Worm (Caenorhabditis elegans) whole organism, L4 larva: Measurements from ENCODE around the gene npr-19.

ENCODE experiments used
- F10B5.3 ChIP-seq: sonication (generic microtip); optimal IDR thresholded peaks from 2 replicates; lab custom pipeline; 2016; ENCODE audit warnings: mild to moderate bottlenecking, missing genetic modification characterization, missing compliant biosample characterization
- F37D6.2 ChIP-seq: sonication (generic microtip); optimal IDR thresholded peaks from 2 replicates; lab custom pipeline; 2016; ENCODE audit warnings: mild to moderate bottlenecking, missing genetic modification characterization, missing compliant biosample characterization
- R02D3.7 ChIP-seq: fragments of 150-350 bp; sonication (generic microtip); optimal IDR thresholded peaks from 3 replicates; lab custom pipeline; 2014; ENCODE audit warnings: missing biosample characterization, missing genetic modification characterization
- T20F7.1 ChIP-seq: fragments of 200-800 bp; sonication (Bioruptor generic); optimal IDR thresholded peaks from 2 replicates; lab custom pipeline; 2018; ENCODE audit warnings: mild to moderate bottlenecking, missing genetic modification characterization, missing compliant biosample characterization
- Y5F2A.4 ChIP-seq: fragments of 200-800 bp; sonication (Bioruptor generic); optimal IDR thresholded peaks from 2 replicates; lab custom pipeline; 2018; ENCODE audit warnings: mild to moderate bottlenecking, missing genetic modification characterization, missing compliant biosample characterization
- ZK337.2 ChIP-seq: fragments of 200-800 bp; sonication (Bioruptor generic); IDR thresholded peaks from 2 replicates; pipeline ENCODE4 v1.3.6; 2022; ENCODE audit warnings: missing genetic modification reagents, missing genetic modification characterization, missing compliant biosample characterization
- ZK546.5 ChIP-seq, 2 experiments: sonication (generic microtip); optimal IDR thresholded peaks; 2 replicates each; lab custom pipeline; 2017; ENCODE audit warnings: missing biosample characterization in 2 of 2, missing genetic modification characterization in 2 of 2
- aha-1 ChIP-seq: fragments of 150-350 bp; peaks from one replicate; lab custom pipeline; 2014; ENCODE audit warnings: missing biosample characterization, missing genetic modification characterization
- ama-1 ChIP-seq: fragments of 150-350 bp; optimal IDR thresholded peaks from 2 replicates; lab custom pipeline; 2014; ENCODE audit warnings: inconsistent platforms, mixed read lengths
- arid-1 ChIP-seq: fragments of 200-800 bp; sonication (Bioruptor generic); conservative IDR thresholded peaks from 2 replicates; pipeline ENCODE4 v1.3.6; 2022; ENCODE audit warnings: missing genetic modification reagents, missing genetic modification characterization, missing compliant biosample characterization
- attf-4 ChIP-seq: sonication (generic microtip); optimal IDR thresholded peaks from 3 replicates; lab custom pipeline; 2017; ENCODE audit warnings: missing biosample characterization, missing genetic modification characterization
- ceh-20 ChIP-seq: fragments of 200-800 bp; sonication (Bioruptor generic); IDR thresholded peaks from 2 replicates; pipeline ENCODE4 v1.3.6; 2022; ENCODE audit warnings: missing genetic modification reagents, missing genetic modification characterization, missing compliant biosample characterization
- ceh-28 ChIP-seq: fragments of 150-350 bp; optimal IDR thresholded peaks from 2 replicates; lab custom pipeline; 2014; ENCODE audit warnings: missing biosample characterization, missing genetic modification reagents, missing genetic modification characterization
- ceh-62 ChIP-seq: sonication (generic microtip); optimal IDR thresholded peaks from 2 replicates; lab custom pipeline; 2017; ENCODE audit warnings: missing biosample characterization, missing genetic modification characterization
- ceh-82 ChIP-seq: sonication (generic microtip); optimal IDR thresholded peaks from 2 replicates; lab custom pipeline; 2017; ENCODE audit warnings: missing biosample characterization, missing genetic modification characterization
- daf-12 ChIP-seq: fragments of 150-350 bp; optimal IDR thresholded peaks from 2 replicates; lab custom pipeline; 2014; ENCODE audit warnings: missing biosample characterization, missing genetic modification reagents, missing genetic modification characterization
- dmd-8 ChIP-seq: fragments of 200-800 bp; sonication (Bioruptor generic); IDR thresholded peaks from 2 replicates; pipeline ENCODE4 v1.3.6; 2022; ENCODE audit warnings: missing genetic modification characterization, missing compliant biosample characterization
- dmd-9 ChIP-seq: fragments of 200-800 bp; sonication (Bioruptor generic); IDR thresholded peaks from 2 replicates; pipeline ENCODE4 v1.3.6; 2022; ENCODE audit warnings: missing genetic modification reagents, missing genetic modification characterization, missing compliant biosample characterization
- dpl-1 ChIP-seq: fragments of 150-350 bp; optimal IDR thresholded peaks from 2 replicates; lab custom pipeline; 2014; ENCODE audit warnings: missing biosample characterization, missing genetic modification reagents, missing genetic modification characterization
- hif-1 ChIP-seq, 2 experiments: sonication (generic microtip); optimal IDR thresholded peaks; 2 replicates each; lab custom pipeline; 2016 to 2017; ENCODE audit warnings: missing compliant biosample characterization in 2 of 2, missing genetic modification characterization in 2 of 2, missing genetic modification reagents in 2 of 2, missing genotype in 2 of 2, mild to moderate bottlenecking in 1 of 2
- mep-1 ChIP-seq: fragments of 150-350 bp; sonication (generic microtip); optimal IDR thresholded peaks from 3 replicates; lab custom pipeline; 2014; ENCODE audit warnings: missing biosample characterization, missing genetic modification characterization
- mes-2 ChIP-seq: sonication (generic microtip); optimal IDR thresholded peaks from 2 replicates; lab custom pipeline; 2016; ENCODE audit warnings: missing genotype, mild to moderate bottlenecking, missing genetic modification characterization, missing compliant biosample characterization; ENCODE audit not compliant: poor library complexity, severe bottlenecking
- mxl-2 ChIP-seq: fragments of 200-800 bp; sonication (Bioruptor generic); conservative IDR thresholded peaks from 2 replicates; pipeline ENCODE4 v1.3.6; 2022; ENCODE audit warnings: missing genetic modification reagents, missing genetic modification characterization, missing compliant biosample characterization
- nhr-42 ChIP-seq: fragments of 200-800 bp; sonication (Bioruptor generic); IDR thresholded peaks from 2 replicates; pipeline ENCODE4 v1.3.6; 2022; ENCODE audit warnings: missing genetic modification characterization, missing compliant biosample characterization
- nhr-76 ChIP-seq: fragments of 150-350 bp; optimal IDR thresholded peaks from 2 replicates; lab custom pipeline; 2014; ENCODE audit warnings: missing biosample characterization, missing genetic modification characterization
- pqm-1 ChIP-seq: sonication (generic microtip); optimal IDR thresholded peaks from 2 replicates; lab custom pipeline; 2017; ENCODE audit warnings: missing biosample characterization, missing genetic modification characterization
- rbr-2 ChIP-seq: sonication (generic microtip); optimal IDR thresholded peaks from 2 replicates; lab custom pipeline; 2016; ENCODE audit warnings: missing genotype, missing genetic modification characterization, missing compliant biosample characterization
- saeg-2 ChIP-seq: fragments of 200-800 bp; sonication (Bioruptor generic); IDR thresholded peaks from 2 replicates; pipeline ENCODE4 v1.3.6; 2022; ENCODE audit warnings: missing genetic modification reagents, missing genetic modification characterization, missing compliant biosample characterization
- skn-1 ChIP-seq: fragments of 150-350 bp; optimal IDR thresholded peaks from 2 replicates; lab custom pipeline; 2014; ENCODE audit warnings: missing biosample characterization, missing genetic modification characterization
- snpc-1.2 ChIP-seq: fragments of 200-800 bp; sonication (Bioruptor generic); IDR thresholded peaks from 2 replicates; pipeline ENCODE4 v1.3.6; 2022; ENCODE audit warnings: missing genetic modification reagents, missing genetic modification characterization, missing compliant biosample characterization
- snpc-4 ChIP-seq: fragments of 150-350 bp; optimal IDR thresholded peaks from 2 replicates; lab custom pipeline; 2014; ENCODE audit warnings: missing biosample characterization, missing genetic modification characterization
- unc-130 ChIP-seq: sonication (generic microtip); optimal IDR thresholded peaks from 2 replicates; lab custom pipeline; 2016; ENCODE audit warnings: missing genetic modification reagents, missing genetic modification characterization, missing compliant biosample characterization
- unc-39 ChIP-seq: sonication (generic microtip); optimal IDR thresholded peaks from 2 replicates; lab custom pipeline; 2017; ENCODE audit warnings: missing biosample characterization, missing genetic modification characterization
- vab-7 ChIP-seq: fragments of 200-800 bp; sonication (Bioruptor generic); IDR thresholded peaks from 2 replicates; pipeline ENCODE4 v1.3.6; 2022; ENCODE audit warnings: missing genetic modification reagents, missing genetic modification characterization, missing compliant biosample characterization
- zip-2 ChIP-seq: fragments of 150-350 bp; optimal IDR thresholded peaks from 2 replicates; lab custom pipeline; 2014; ENCODE audit warnings: missing biosample characterization, missing genetic modification characterization

npr-19 gene

DNA sequence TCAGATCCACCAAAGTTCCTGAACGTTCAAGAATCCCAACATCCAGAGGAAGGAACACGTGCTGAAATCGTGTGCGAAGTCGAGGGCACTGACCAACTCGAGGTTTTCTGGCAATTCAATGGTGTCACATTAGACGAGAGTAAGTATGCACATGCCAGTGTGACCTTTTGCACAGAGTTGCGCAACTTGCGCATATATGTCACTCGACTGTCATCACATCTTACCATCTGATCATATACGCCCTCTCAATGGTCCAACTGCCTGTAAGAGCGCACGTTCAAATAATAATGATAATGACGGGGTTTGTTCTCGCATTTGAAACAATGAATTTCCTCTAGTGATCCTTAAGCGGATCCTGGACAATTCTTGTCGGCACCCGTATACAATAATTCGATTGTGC lies 39.2 kb downstream of the npr-19 start:
- TF ChIP-seq R02D3.7 (tag; lab: Kevin White, UChicago) = no peak
- TF ChIP-seq aha-1 = peak; percentile 19
- no peak for TF ChIP-seq mep-1 (tag; lab: Kevin White, UChicago)
- TF ChIP-seq pqm-1 (tag; lab: Kevin White, UChicago) = no peak
- TF ChIP-seq ZK546.5 (tag; optimal IDR thresholded peaks at IDR 0.05; lab: Kevin White, UChicago) = no peak
- TF ChIP-seq, all 104 proteins: peak for 1

DNA sequence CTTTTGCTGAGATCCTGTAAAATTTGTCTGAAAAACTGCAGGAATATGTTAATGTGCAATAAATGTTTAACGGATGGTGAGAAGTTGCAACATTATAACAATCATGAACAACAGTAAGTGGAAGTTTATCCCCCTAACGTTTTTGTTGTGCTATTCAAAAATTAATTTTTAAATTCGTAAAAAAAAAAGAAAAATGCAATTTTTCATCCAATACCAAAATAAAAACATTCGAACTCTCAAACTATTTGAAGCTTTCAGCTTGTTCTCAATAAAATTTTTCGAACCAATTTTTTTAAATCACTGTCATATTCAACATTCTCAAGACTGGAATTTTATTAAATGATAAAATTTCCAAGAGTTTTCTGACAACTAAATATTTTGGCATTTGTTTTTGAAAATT lies 43.9 kb downstream of the npr-19 start, which contains the start of gene ncam-1:
ncam-1 (plus strand) TSS at position 301 of the 400 bp plus-strand sequence.
- TF ChIP-seq skn-1 (tag; lab: Kevin White, UChicago) = no peak

DNA sequence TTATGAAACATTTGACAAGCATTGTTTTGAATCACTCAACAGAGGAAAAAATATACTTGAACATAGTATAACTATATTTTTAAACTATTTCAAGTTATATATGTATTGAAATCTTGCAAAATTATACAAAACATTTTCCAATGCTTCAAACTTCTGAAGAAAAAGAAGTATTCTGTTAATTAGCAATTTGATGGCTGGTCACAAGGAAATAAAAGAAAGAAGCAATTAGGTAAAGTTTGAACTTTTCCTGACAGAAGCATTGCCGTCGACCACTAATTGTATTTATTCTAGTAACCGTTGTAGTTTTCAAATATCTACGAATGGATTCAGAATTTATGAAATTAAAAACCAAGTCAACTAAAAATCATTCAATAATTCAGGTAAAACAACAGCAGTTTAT lies 46.9 kb downstream of the npr-19 start:
- TF ChIP-seq mxl-2 (no peak), hif-1 (tag; optimal IDR thresholded peaks at IDR 0.05; lab: Kevin White, UChicago) (no peak), unc-130 (no peak), F37D6.2 (tag; lab: Kevin White, UChicago) (no peak), nhr-42 (GFP tag; lab: Robert Waterston, UW) (no peak), Y5F2A.4 (GFP tag; lab: Kevin White, UChicago) (no peak), arid-1 (GFP tag; lab: Robert Waterston, UW) (no peak), ceh-20 (GFP tag; lab: Robert Waterston, UW) (no peak), mep-1 (tag; lab: Kevin White, UChicago) (no peak), rbr-2 (tag; lab: Kevin White, UChicago) (no peak), T20F7.1 (no peak), zip-2 (tag; lab: Kevin White, UChicago) (no peak), ama-1 (lab: Kevin White, UChicago) (no peak), daf-12 (tag; lab: Kevin White, UChicago) (no peak), unc-39 (no peak), mes-2 (tag; lab: Kevin White, UChicago) (no peak)

DNA sequence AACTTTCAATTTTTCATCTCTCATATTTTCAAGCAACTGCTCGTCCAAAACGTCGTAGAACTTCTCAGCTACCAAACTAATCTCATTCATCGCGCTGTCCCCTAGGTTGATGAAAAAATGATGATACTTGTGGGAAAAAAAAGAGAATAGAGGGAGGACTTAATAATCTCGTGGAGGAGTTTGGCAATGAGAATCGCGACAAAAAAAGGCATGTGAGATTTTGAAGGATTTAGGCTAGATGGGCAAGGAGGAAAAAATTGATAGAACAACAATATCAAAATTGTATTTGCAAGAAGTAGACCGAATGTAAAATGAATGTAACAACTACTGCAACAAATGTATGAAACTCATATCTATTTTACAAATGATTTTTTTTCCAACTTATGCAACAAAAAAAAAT lies 52.8 kb downstream of the npr-19 start, which contains the start of gene Y9C12A.1:
Y9C12A.1 (minus strand) TSS at position 101 of the 400 bp plus-strand sequence.
- no peak for TF ChIP-seq nhr-76
- no peak for TF ChIP-seq attf-4 (tag; lab: Kevin White, UChicago)
- TF ChIP-seq snpc-1.2 (GFP tag; lab: Robert Waterston, UW) = no peak
- TF ChIP-seq ceh-28 (tag; lab: Kevin White, UChicago) = no peak
- no peak for TF ChIP-seq dpl-1 (GFP tag; lab: Kevin White, UChicago)
- no peak for TF ChIP-seq ZK337.2 (GFP tag; lab: Robert Waterston, UW)
- no peak for TF ChIP-seq dmd-8 (GFP tag; lab: Robert Waterston, UW)

DNA sequence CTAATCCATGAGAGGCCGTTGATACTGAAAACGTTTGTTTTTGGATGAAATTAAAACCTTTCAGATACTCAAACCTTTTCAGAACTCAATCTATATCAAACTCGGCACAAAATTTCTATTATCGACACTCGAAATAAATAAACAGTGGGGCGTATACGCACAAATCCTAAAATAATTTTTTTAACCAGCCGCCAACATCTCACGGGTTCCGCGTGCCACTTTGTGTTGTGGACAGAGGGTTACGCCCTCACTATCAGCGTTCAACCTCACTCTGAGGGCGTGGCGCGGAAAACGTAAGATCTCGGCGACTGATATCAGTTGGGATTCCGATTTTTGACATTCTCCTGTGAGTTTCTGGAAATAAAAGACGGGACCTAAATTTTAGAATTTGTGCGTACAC lies 54.1 kb downstream of the npr-19 start:
- TF ChIP-seq F10B5.3 (tag; lab: Kevin White, UChicago) (no peak), ceh-62 (tag; lab: Kevin White, UChicago) (no peak), aha-1 (peak; percentile 25), saeg-2 (no peak), dmd-9 (GFP tag; lab: Robert Waterston, UW) (no peak), ceh-82 (tag; lab: Kevin White, UChicago) (no peak), snpc-4 (tag; lab: Kevin White, UChicago) (peak; percentile 35), vab-7 (GFP tag; lab: Robert Waterston, UW) (no peak)
